Worm (Caenorhabditis elegans) whole organism, L4 larva: ENCODE results near the gene srt-65.

ENCODE experiments used
- F37D6.2 ChIP-seq: sonication (generic microtip); optimal IDR thresholded peaks from 2 replicates; lab custom pipeline; 2016; ENCODE audit warnings: mild to moderate bottlenecking, missing genetic modification characterization, missing compliant biosample characterization
- F44E2.7 ChIP-seq: fragments of 200-800 bp; sonication (Bioruptor generic); IDR thresholded peaks from 2 replicates; pipeline ENCODE4 v2.1.2; 2022; ENCODE audit warnings: missing genetic modification characterization, missing compliant biosample characterization
- Y105C5A.15 ChIP-seq: fragments of 200-800 bp; sonication (Bioruptor generic); IDR thresholded peaks from 2 replicates; pipeline ENCODE4 v1.3.6; 2022; ENCODE audit warnings: missing genetic modification characterization, missing compliant biosample characterization
- aha-1 ChIP-seq: fragments of 150-350 bp; peaks from one replicate; lab custom pipeline; 2014; ENCODE audit warnings: missing biosample characterization, missing genetic modification characterization
- aly-2 ChIP-seq: sonication (generic microtip); optimal IDR thresholded peaks from 2 replicates; lab custom pipeline; 2018; ENCODE audit warnings: missing biosample characterization, missing genetic modification characterization
- arid-1 ChIP-seq: fragments of 200-800 bp; sonication (Bioruptor generic); conservative IDR thresholded peaks from 2 replicates; pipeline ENCODE4 v1.3.6; 2022; ENCODE audit warnings: missing genetic modification reagents, missing genetic modification characterization, missing compliant biosample characterization
- ctbp-1 ChIP-seq: fragments of 200-800 bp; sonication (Bioruptor generic); IDR thresholded peaks from 2 replicates; pipeline ENCODE4 v1.3.6; 2022; ENCODE audit warnings: missing genetic modification reagents, missing genetic modification characterization, missing compliant biosample characterization
- daf-16 ChIP-seq, 3 experiments: sonication (generic microtip); optimal IDR thresholded peaks; 2 replicates each; lab custom pipeline; 2016 to 2017; ENCODE audit warnings: missing genetic modification characterization in 3 of 3, missing genetic modification reagents in 3 of 3, mild to moderate bottlenecking in 2 of 3, missing compliant biosample characterization in 2 of 3, missing biosample characterization in 1 of 3, moderate library complexity in 1 of 3
- daf-19 ChIP-seq: fragments of 200-800 bp; sonication (Bioruptor generic); conservative IDR thresholded peaks from 2 replicates; pipeline ENCODE4 v1.3.6; 2022; ENCODE audit warnings: missing genetic modification characterization, missing compliant biosample characterization
- duxl-1 ChIP-seq: sonication (generic microtip); optimal IDR thresholded peaks from 2 replicates; lab custom pipeline; 2016; ENCODE audit warnings: mild to moderate bottlenecking, missing genetic modification characterization, moderate library complexity, missing compliant biosample characterization; ENCODE audit not compliant: poor library complexity
- dve-1 ChIP-seq: sonication (generic microtip); optimal IDR thresholded peaks from 2 replicates; lab custom pipeline; 2017; ENCODE audit warnings: antibody characterized with exemption, mild to moderate bottlenecking, missing genetic modification characterization, missing compliant biosample characterization; ENCODE audit not compliant: insufficient read depth
- egl-27 ChIP-seq: sonication (generic microtip); optimal IDR thresholded peaks from 3 replicates; lab custom pipeline; 2017; ENCODE audit warnings: missing biosample characterization, missing genetic modification reagents, missing genetic modification characterization
- egl-43 ChIP-seq: fragments of 200-800 bp; sonication (Bioruptor generic); IDR thresholded peaks from 2 replicates; pipeline ENCODE4 v1.3.6; 2022; ENCODE audit warnings: missing genetic modification reagents, missing genetic modification characterization, missing compliant biosample characterization
- hlh-30 ChIP-seq: sonication (generic microtip); optimal IDR thresholded peaks from 2 replicates; lab custom pipeline; 2017; ENCODE audit warnings: antibody characterized with exemption, mild to moderate bottlenecking, missing genetic modification characterization, missing compliant biosample characterization; ENCODE audit not compliant: insufficient read depth
- lin-13 ChIP-seq: fragments of 150-350 bp; optimal IDR thresholded peaks from 2 replicates; lab custom pipeline; 2014; ENCODE audit warnings: missing biosample characterization, missing genetic modification reagents, missing genetic modification characterization
- lsy-2 ChIP-seq, 2 experiments: fragments of 150-350 bp in 1 of 2; sonication (generic microtip) in 1 of 2; optimal IDR thresholded peaks; 2 replicates each; lab custom pipeline; 2014 to 2017; ENCODE audit warnings: missing biosample characterization in 2 of 2, missing genetic modification characterization in 2 of 2
- mdl-1 ChIP-seq, 2 experiments: fragments of 150-350 bp in 1 of 2; sonication (generic microtip) in 1 of 2; optimal IDR thresholded peaks; 2 replicates each; lab custom pipeline; 2014 to 2017; ENCODE audit warnings: missing biosample characterization in 2 of 2, missing genetic modification characterization in 2 of 2
- mxl-2 ChIP-seq: fragments of 200-800 bp; sonication (Bioruptor generic); conservative IDR thresholded peaks from 2 replicates; pipeline ENCODE4 v1.3.6; 2022; ENCODE audit warnings: missing genetic modification reagents, missing genetic modification characterization, missing compliant biosample characterization
- nhr-102 ChIP-seq: sonication (generic microtip); optimal IDR thresholded peaks from 2 replicates; lab custom pipeline; 2016; ENCODE audit warnings: mild to moderate bottlenecking, missing genetic modification characterization, moderate library complexity, missing compliant biosample characterization
- nhr-28 ChIP-seq: fragments of 150-350 bp; optimal IDR thresholded peaks from 2 replicates; lab custom pipeline; 2014; ENCODE audit warnings: missing biosample characterization, missing genetic modification characterization
- nhr-48 ChIP-seq: sonication (generic microtip); optimal IDR thresholded peaks from 2 replicates; lab custom pipeline; 2016; ENCODE audit warnings: mild to moderate bottlenecking, missing genetic modification characterization, missing compliant biosample characterization
- nhr-76 ChIP-seq: fragments of 150-350 bp; optimal IDR thresholded peaks from 2 replicates; lab custom pipeline; 2014; ENCODE audit warnings: missing biosample characterization, missing genetic modification characterization
- snpc-4 ChIP-seq: fragments of 150-350 bp; optimal IDR thresholded peaks from 2 replicates; lab custom pipeline; 2014; ENCODE audit warnings: missing biosample characterization, missing genetic modification characterization
- spr-3 ChIP-seq: fragments of 200-800 bp; sonication (Bioruptor generic); optimal IDR thresholded peaks from 2 replicates; lab custom pipeline; 2018; ENCODE audit warnings: mild to moderate bottlenecking, missing genetic modification characterization, missing compliant biosample characterization
- tag-97 ChIP-seq: fragments of 200-800 bp; sonication (Bioruptor generic); IDR thresholded peaks from 2 replicates; pipeline ENCODE4 v1.3.6; 2022; ENCODE audit warnings: missing genetic modification characterization, missing compliant biosample characterization
- tra-1 ChIP-seq: fragments of 200-800 bp; sonication (Bioruptor generic); IDR thresholded peaks from 2 replicates; pipeline ENCODE4 v1.3.6; 2022; ENCODE audit warnings: missing genetic modification reagents, missing genetic modification characterization, missing compliant biosample characterization
- unc-62 ChIP-seq, 3 experiments: fragments of 150-350 bp in 1 of 3; sonication (generic microtip); optimal IDR thresholded peaks in 2 of 3; peaks in 1 of 3; 1 replicate in 1 of 3; 2 replicates in 2 of 3; lab custom pipeline; 2014 to 2017; ENCODE audit warnings: missing biosample characterization in 3 of 3, missing genetic modification characterization in 3 of 3, missing genetic modification reagents in 3 of 3, missing genotype in 1 of 3
- zag-1 ChIP-seq: fragments of 150-350 bp; optimal IDR thresholded peaks from 2 replicates; lab custom pipeline; 2014; ENCODE audit warnings: missing biosample characterization, missing genetic modification characterization
- zfp-3 ChIP-seq: fragments of 200-800 bp; sonication (Bioruptor generic); conservative IDR thresholded peaks from 2 replicates; pipeline ENCODE4 v1.3.6; 2022; ENCODE audit warnings: missing genetic modification reagents, missing genetic modification characterization, missing compliant biosample characterization
- zip-2 ChIP-seq: fragments of 150-350 bp; optimal IDR thresholded peaks from 2 replicates; lab custom pipeline; 2014; ENCODE audit warnings: missing biosample characterization, missing genetic modification characterization
- ztf-11 ChIP-seq: fragments of 150-350 bp; optimal IDR thresholded peaks from 2 replicates; lab custom pipeline; 2014; ENCODE audit warnings: missing biosample characterization, missing genetic modification characterization

The srt-65 gene

ce11 chrV:5178051-5178450 lies 5.3 kb upstream of the srt-65 start:
- TF ChIP-seq egl-27 (tag; lab: Kevin White, UChicago) (no peak), dve-1 (tag; lab: Kevin White, UChicago) (peak; percentile 46), nhr-28 (peak; percentile 38), daf-16 (GFP tag; optimal IDR thresholded peaks at IDR 0.05; lab: Kevin White, UChicago) (no peak), daf-16 (tag; optimal IDR thresholded peaks at IDR 0.05; lab: Kevin White, UChicago) (peak; percentile 78)

- TF ChIP-seq lsy-2 (tag; optimal IDR thresholded peaks at IDR 0.05; lab: Kevin White, UChicago) = no peak
- peak; percentile 77 for TF ChIP-seq aha-1 (tag; lab: Kevin White, UChicago)
- no peak for TF ChIP-seq nhr-76 (tag; lab: Kevin White, UChicago)
- no peak for TF ChIP-seq lin-13 (GFP tag; lab: Kevin White, UChicago)
- TF ChIP-seq ztf-11 (tag; lab: Kevin White, UChicago) = no peak
- no peak for TF ChIP-seq Y105C5A.15 (GFP tag; lab: Robert Waterston, UW)
- no peak for TF ChIP-seq egl-43 (GFP tag; lab: Robert Waterston, UW)
- TF ChIP-seq mdl-1 (tag; optimal IDR thresholded peaks at IDR 0.05; lab: Kevin White, UChicago) = no peak
- no peak for TF ChIP-seq F37D6.2 (tag; lab: Kevin White, UChicago)
- no peak for TF ChIP-seq zfp-3 (GFP tag; lab: Robert Waterston, UW)
- peak; percentile 85 for TF ChIP-seq nhr-28
- TF ChIP-seq dve-1 (tag; lab: Kevin White, UChicago) = peak; percentile 40
- TF ChIP-seq nhr-48 (tag; lab: Kevin White, UChicago) = no peak
- TF ChIP-seq mxl-2 (GFP tag; lab: Robert Waterston, UW) = no peak
- no peak for TF ChIP-seq duxl-1
- no peak for TF ChIP-seq nhr-102 (tag; lab: Kevin White, UChicago)
- no peak for TF ChIP-seq spr-3 (GFP tag; lab: Kevin White, UChicago)
- TF ChIP-seq daf-19 (GFP tag; lab: Robert Waterston, UW) = no peak
- no peak for TF ChIP-seq hlh-30
- no peak for TF ChIP-seq zag-1 (tag; lab: Kevin White, UChicago)
- TF ChIP-seq, all 104 proteins: peak for 3
These were observed 4.5 kb upstream of the srt-65 start, which contains the start of gene ugt-51 for ce11 chrV:5177209-5177608. Gene ugt-51, minus strand, starts transcription at chrV:5177309.

- TF ChIP-seq unc-62 (GFP tag; optimal IDR thresholded peaks at IDR 0.05 in 1 of 2; lab: Kevin White, UChicago) (peak in 1 of 2 experiments; percentile 25), unc-62 (tag; optimal IDR thresholded peaks at IDR 0.05; lab: Kevin White, UChicago) (no peak), ctbp-1 (GFP tag; lab: Robert Waterston, UW) (no peak)
These were observed 3.1 kb downstream of the srt-65 start, which contains the start of gene srt-64 for ce11 chrV:5169586-5169985. Gene srt-64, minus strand, starts transcription at chrV:5169686.

ce11 chrV:5165426-5165825 lies 7.3 kb downstream of the srt-65 start, which contains the start of gene srw-140:
Gene srw-140, plus strand, starts transcription at chrV:5165726.
- TF ChIP-seq aha-1 (tag; lab: Kevin White, UChicago) (peak; percentile 40), arid-1 (GFP tag; lab: Robert Waterston, UW) (no peak), unc-62 (GFP tag; optimal IDR thresholded peaks at IDR 0.05 in 1 of 2; lab: Kevin White, UChicago) (peak in 1 of 2 experiments; percentile 35), unc-62 (tag; optimal IDR thresholded peaks at IDR 0.05; lab: Kevin White, UChicago) (no peak), snpc-4 (tag; lab: Kevin White, UChicago) (no peak)

ce11 chrV:5164682-5165081 lies 8.1 kb downstream of the srt-65 start, which contains the start of gene abu-7:
Gene abu-7, minus strand, starts transcription at chrV:5164782.
- TF ChIP-seq aha-1 (tag; lab: Kevin White, UChicago) (no peak), lsy-2 (tag; optimal IDR thresholded peaks at IDR 0.05; lab: Kevin White, UChicago) (no peak), tra-1 (GFP tag; lab: Robert Waterston, UW) (no peak), F44E2.7 (GFP tag; lab: Robert Waterston, UW) (no peak), zip-2 (tag; lab: Kevin White, UChicago) (no peak), egl-43 (GFP tag; lab: Robert Waterston, UW) (no peak), tag-97 (GFP tag; lab: Robert Waterston, UW) (no peak), aly-2 (tag; lab: Kevin White, UChicago) (no peak)
